Fruit fly (Drosophila melanogaster) Kc167 (cell line): ENCODE results near the gene CG33769.
"Not testable (repeated sequence)": the region's sequence is repeated elsewhere in the genome, so short reads cannot be mapped to it uniquely, and the experiment has no call there.

Experiments
- h ChIP-seq: fragments of >200 bp; optimal IDR thresholded peaks from 3 replicates; lab custom pipeline; 2018; ENCODE audit warnings: missing external identifiers
- insv ChIP-seq: fragments of >200 bp; optimal IDR thresholded peaks from 3 replicates; lab custom pipeline; 2018; ENCODE audit warnings: missing external identifiers
- ttk ChIP-seq: sonication (Bioruptor generic); optimal IDR thresholded peaks from 2 replicates; lab custom pipeline; 2017; ENCODE audit warnings: missing external identifiers

The CG33769 gene

dm6 chr3L:22696930-22697329 lies 49.2 kb downstream of the CG33769 start, which contains the start of gene CG32453:
Gene CG32453, plus strand, starts transcription at chr3L:22697230.
- TF ChIP-seq h (lab: Kevin White, UChicago); ttk; insv (lab: Kevin White, UChicago): not testable (repeated sequence)
